Fruit fly (Drosophila melanogaster) whole organism, embryonic: ENCODE results near the gene Etl1.

ENCODE experiments used
- CG11695 ChIP-seq: fragments of 200-800 bp; sonication (Bioruptor generic); IDR thresholded peaks from 3 replicates; pipeline ENCODE4 v1.3.6; 2022; ENCODE audit warnings: missing biosample characterization, missing genetic modification characterization
- CG13123 ChIP-seq: fragments of 200-800 bp; sonication (Bioruptor generic); optimal IDR thresholded peaks from 2 replicates; lab custom pipeline; 2016; ENCODE audit warnings: missing biosample characterization, missing genetic modification characterization
- CG13894 ChIP-seq: fragments of 200-800 bp; sonication (Bioruptor generic); optimal IDR thresholded peaks from 3 replicates; lab custom pipeline; 2018; ENCODE audit warnings: missing biosample characterization, mild to moderate bottlenecking, missing genetic modification characterization, moderate library complexity
- CG15479 ChIP-seq: fragments of 200-800 bp; sonication (Bioruptor generic); optimal IDR thresholded peaks from 3 replicates; lab custom pipeline; 2019; ENCODE audit warnings: missing biosample characterization, mild to moderate bottlenecking, missing genetic modification characterization, moderate library complexity
- CG16815 ChIP-seq: fragments of 200-800 bp; sonication (Bioruptor generic); optimal IDR thresholded peaks from 3 replicates; lab custom pipeline; 2017; ENCODE audit warnings: missing biosample characterization, mild to moderate bottlenecking, missing genetic modification characterization
- CG17328 ChIP-seq: fragments of 200-800 bp; sonication (Bioruptor generic); IDR thresholded peaks from 2 replicates; pipeline ENCODE4 v1.3.6; 2022; ENCODE audit warnings: missing biosample characterization, missing genetic modification characterization
- CG17359 ChIP-seq: fragments of 200-800 bp; sonication (Bioruptor generic); optimal IDR thresholded peaks from 3 replicates; lab custom pipeline; 2018; ENCODE audit warnings: missing biosample characterization, mild to moderate bottlenecking, missing genetic modification characterization, moderate library complexity
- CG17829 ChIP-seq: fragments of 200-800 bp; optimal IDR thresholded peaks from 2 replicates; lab custom pipeline; 2019; ENCODE audit warnings: missing biosample characterization, mild to moderate bottlenecking, missing genetic modification characterization, moderate library complexity
- CG2116 ChIP-seq: fragments of 200-800 bp; sonication (Bioruptor generic); optimal IDR thresholded peaks from 3 replicates; lab custom pipeline; 2018; ENCODE audit warnings: missing biosample characterization, mild to moderate bottlenecking, missing genetic modification characterization
- CG2129 ChIP-seq: fragments of 200-800 bp; sonication (Bioruptor generic); IDR thresholded peaks from 2 replicates; pipeline ENCODE4 v1.3.6; 2022; ENCODE audit warnings: missing biosample characterization, missing genetic modification characterization; ENCODE audit not compliant: partially characterized antibody
- CG31224 ChIP-seq: fragments of 200-800 bp; sonication (Bioruptor generic); IDR thresholded peaks from 2 replicates; pipeline ENCODE4 v1.3.6; 2022; ENCODE audit warnings: missing biosample characterization, missing genetic modification characterization
- CG32772 ChIP-seq: fragments of 200-800 bp; sonication (Bioruptor generic); IDR thresholded peaks from 2 replicates; pipeline ENCODE4 v1.3.6; 2022; ENCODE audit warnings: missing biosample characterization, missing genetic modification characterization
- CG33557 ChIP-seq: fragments of 200-800 bp; sonication (Bioruptor generic); optimal IDR thresholded peaks from 2 replicates; lab custom pipeline; 2019; ENCODE audit warnings: missing biosample characterization, mild to moderate bottlenecking, missing genetic modification characterization, moderate library complexity
- CG34224 ChIP-seq: fragments of 200-800 bp; sonication (Bioruptor generic); IDR thresholded peaks from 3 replicates; pipeline ENCODE4 v1.3.6; 2022; ENCODE audit warnings: missing biosample characterization, missing genetic modification characterization; ENCODE audit not compliant: partially characterized antibody
- CG5245 ChIP-seq: fragments of 200-800 bp; sonication (Bioruptor generic); optimal IDR thresholded peaks from 3 replicates; lab custom pipeline; 2016; ENCODE audit warnings: missing biosample characterization, missing genetic modification characterization
- CG6854 ChIP-seq: fragments of 200-800 bp; sonication (Bioruptor generic); optimal IDR thresholded peaks from 3 replicates; lab custom pipeline; 2017; ENCODE audit warnings: missing biosample characterization, mild to moderate bottlenecking, missing genetic modification characterization
- CG7556 ChIP-seq: fragments of 200-800 bp; sonication (Bioruptor generic); optimal IDR thresholded peaks from 2 replicates; lab custom pipeline; 2017; ENCODE audit warnings: missing biosample characterization, mild to moderate bottlenecking, missing genetic modification characterization
- CG7963 ChIP-seq: fragments of 200-800 bp; sonication (Bioruptor generic); IDR thresholded peaks from 3 replicates; pipeline ENCODE4 v1.3.6; 2022; ENCODE audit warnings: missing biosample characterization, missing genetic modification characterization; ENCODE audit not compliant: partially characterized antibody
- CG8388 ChIP-seq: fragments of 200-800 bp; sonication (Bioruptor generic); optimal IDR thresholded peaks from 2 replicates; lab custom pipeline; 2019; ENCODE audit warnings: missing biosample characterization, mild to moderate bottlenecking, missing genetic modification characterization, moderate library complexity
- CHES-1-like ChIP-seq: fragments of 200-800 bp; sonication (Bioruptor generic); optimal IDR thresholded peaks from 2 replicates; lab custom pipeline; 2016; ENCODE audit warnings: missing biosample characterization, missing genetic modification characterization
- Camta ChIP-seq: fragments of 200-800 bp; sonication (Bioruptor generic); optimal IDR thresholded peaks from 2 replicates; lab custom pipeline; 2016; ENCODE audit warnings: missing biosample characterization, missing genetic modification characterization
- Doc2 ChIP-seq: fragments of 200-800 bp; sonication (Bioruptor generic); IDR thresholded peaks from 2 replicates; pipeline ENCODE4 v1.3.6; 2022; ENCODE audit warnings: missing biosample characterization, missing genetic modification characterization
- Doc3 ChIP-seq: fragments of 200-800 bp; sonication (Bioruptor generic); IDR thresholded peaks from 3 replicates; pipeline ENCODE4 v1.3.6; 2022; ENCODE audit warnings: missing biosample characterization, missing genetic modification characterization; ENCODE audit not compliant: partially characterized antibody
- HLH3B ChIP-seq: fragments of 200-800 bp; sonication (Bioruptor generic); IDR thresholded peaks from 2 replicates; pipeline ENCODE4 v1.3.6; 2022; ENCODE audit warnings: missing biosample characterization, missing genetic modification characterization
- Med ChIP-seq: fragments of 200-800 bp; sonication (Bioruptor generic); peaks from one replicate; lab custom pipeline; 2016; ENCODE audit warnings: missing biosample characterization, missing genetic modification characterization, mild to moderate bottlenecking, inconsistent platforms, moderate library complexity
- Optix ChIP-seq: fragments of 200-800 bp; sonication (Bioruptor generic); IDR thresholded peaks from 3 replicates; pipeline ENCODE4 v1.3.6; 2022; ENCODE audit warnings: missing biosample characterization, missing genetic modification characterization
- Sry-β ChIP-seq: fragments of 200-800 bp; sonication (Bioruptor generic); optimal IDR thresholded peaks from 2 replicates; lab custom pipeline; 2018; ENCODE audit warnings: missing biosample characterization, mild to moderate bottlenecking, missing genetic modification characterization, moderate library complexity
- Tbp ChIP-seq: fragments of >200 bp; optimal IDR thresholded peaks from 2 replicates; lab custom pipeline; 2018; ENCODE audit warnings: missing biosample characterization, missing genetic modification characterization
- cas ChIP-seq: fragments of 200-800 bp; sonication (Bioruptor generic); IDR thresholded peaks from 2 replicates; pipeline ENCODE4 v1.3.6; 2022; ENCODE audit warnings: missing biosample characterization, missing genetic modification characterization
- corto ChIP-seq: fragments of 200-800 bp; sonication (Bioruptor generic); optimal IDR thresholded peaks from 2 replicates; lab custom pipeline; 2016; ENCODE audit warnings: missing biosample characterization, mild to moderate bottlenecking, missing genetic modification characterization, moderate library complexity
- crol ChIP-seq: fragments of 200-800 bp; sonication (Bioruptor generic); IDR thresholded peaks from 2 replicates; pipeline ENCODE4 v1.3.6; 2022; ENCODE audit warnings: missing biosample characterization, missing genetic modification characterization
- dan ChIP-seq: fragments of 200-800 bp; sonication (Bioruptor generic); IDR thresholded peaks from 2 replicates; pipeline ENCODE4 v1.3.6; 2022; ENCODE audit warnings: missing biosample characterization, missing genetic modification characterization
- dati ChIP-seq: fragments of 200-800 bp; sonication (Bioruptor generic); IDR thresholded peaks from 2 replicates; pipeline ENCODE4 v1.3.6; 2022; ENCODE audit warnings: missing biosample characterization, missing genetic modification characterization
- dimm ChIP-seq: fragments of 200-800 bp; sonication (Bioruptor generic); IDR thresholded peaks from 2 replicates; pipeline ENCODE4 v1.3.6; 2022; ENCODE audit warnings: missing biosample characterization, missing genetic modification characterization
- dmrt99B ChIP-seq: fragments of 200-800 bp; sonication (Bioruptor generic); optimal IDR thresholded peaks from 2 replicates; lab custom pipeline; 2018; ENCODE audit warnings: missing biosample characterization, mild to moderate bottlenecking, missing genetic modification characterization, moderate library complexity
- gcm2 ChIP-seq: fragments of 200-800 bp; sonication (Bioruptor generic); optimal IDR thresholded peaks from 2 replicates; lab custom pipeline; 2016; ENCODE audit warnings: missing biosample characterization, missing genetic modification characterization
- gro ChIP-seq: fragments of 200-800 bp; sonication (Bioruptor generic); optimal IDR thresholded peaks from 2 replicates; lab custom pipeline; 2016; ENCODE audit warnings: missing biosample characterization, missing genetic modification characterization
- jing ChIP-seq: fragments of 200-800 bp; sonication (Bioruptor generic); optimal IDR thresholded peaks from 2 replicates; lab custom pipeline; 2018; ENCODE audit warnings: missing biosample characterization, mild to moderate bottlenecking, missing genetic modification characterization
- kah ChIP-seq: fragments of 200-800 bp; sonication (Bioruptor generic); optimal IDR thresholded peaks from 2 replicates; lab custom pipeline; 2018; ENCODE audit warnings: missing biosample characterization, mild to moderate bottlenecking, missing genetic modification characterization
- nerfin-1 ChIP-seq: fragments of 200-800 bp; sonication (Bioruptor generic); optimal IDR thresholded peaks from 3 replicates; lab custom pipeline; 2019; ENCODE audit warnings: missing biosample characterization, mild to moderate bottlenecking, missing genetic modification characterization, moderate library complexity
- pzg ChIP-seq: fragments of 200-800 bp; sonication (Bioruptor generic); optimal IDR thresholded peaks from 3 replicates; lab custom pipeline; 2018; ENCODE audit warnings: missing biosample characterization, mild to moderate bottlenecking, missing genetic modification characterization, moderate library complexity
- rib ChIP-seq: fragments of 200-800 bp; sonication (Bioruptor generic); IDR thresholded peaks from 2 replicates; pipeline ENCODE4 v1.3.6; 2022; ENCODE audit warnings: missing biosample characterization, missing genetic modification characterization
- row ChIP-seq: fragments of 200-800 bp; sonication (Bioruptor generic); IDR thresholded peaks from 3 replicates; pipeline ENCODE4 v1.3.6; 2022; ENCODE audit warnings: missing biosample characterization, missing genetic modification characterization
- stc ChIP-seq: fragments of 200-800 bp; sonication (Bioruptor generic); IDR thresholded peaks from 2 replicates; pipeline ENCODE4 v1.3.6; 2022; ENCODE audit warnings: missing biosample characterization, missing genetic modification characterization
- tll ChIP-seq, 2 experiments: fragments of 200-800 bp in 1 of 2; fragments of >200 bp in 1 of 2; sonication (Bioruptor generic) in 1 of 2; optimal IDR thresholded peaks; 2 replicates each; lab custom pipeline; 2017 to 2019; ENCODE audit warnings: missing biosample characterization in 2 of 2, missing genetic modification characterization in 2 of 2, mild to moderate bottlenecking in 1 of 2, moderate library complexity in 1 of 2
- tx ChIP-seq: fragments of 200-800 bp; sonication (Bioruptor generic); optimal IDR thresholded peaks from 2 replicates; lab custom pipeline; 2016; ENCODE audit warnings: missing biosample characterization, missing genetic modification characterization
- unc-4 ChIP-seq: fragments of 200-800 bp; sonication (Bioruptor generic); IDR thresholded peaks from 2 replicates; pipeline ENCODE4 v1.3.6; 2022; ENCODE audit warnings: missing biosample characterization, missing genetic modification characterization; ENCODE audit not compliant: partially characterized antibody
- z ChIP-seq: fragments of 200-800 bp; sonication (Bioruptor generic); IDR thresholded peaks from 3 replicates; pipeline ENCODE4 v1.3.6; 2022; ENCODE audit warnings: missing biosample characterization, missing genetic modification characterization

Gene Etl1

DNA sequence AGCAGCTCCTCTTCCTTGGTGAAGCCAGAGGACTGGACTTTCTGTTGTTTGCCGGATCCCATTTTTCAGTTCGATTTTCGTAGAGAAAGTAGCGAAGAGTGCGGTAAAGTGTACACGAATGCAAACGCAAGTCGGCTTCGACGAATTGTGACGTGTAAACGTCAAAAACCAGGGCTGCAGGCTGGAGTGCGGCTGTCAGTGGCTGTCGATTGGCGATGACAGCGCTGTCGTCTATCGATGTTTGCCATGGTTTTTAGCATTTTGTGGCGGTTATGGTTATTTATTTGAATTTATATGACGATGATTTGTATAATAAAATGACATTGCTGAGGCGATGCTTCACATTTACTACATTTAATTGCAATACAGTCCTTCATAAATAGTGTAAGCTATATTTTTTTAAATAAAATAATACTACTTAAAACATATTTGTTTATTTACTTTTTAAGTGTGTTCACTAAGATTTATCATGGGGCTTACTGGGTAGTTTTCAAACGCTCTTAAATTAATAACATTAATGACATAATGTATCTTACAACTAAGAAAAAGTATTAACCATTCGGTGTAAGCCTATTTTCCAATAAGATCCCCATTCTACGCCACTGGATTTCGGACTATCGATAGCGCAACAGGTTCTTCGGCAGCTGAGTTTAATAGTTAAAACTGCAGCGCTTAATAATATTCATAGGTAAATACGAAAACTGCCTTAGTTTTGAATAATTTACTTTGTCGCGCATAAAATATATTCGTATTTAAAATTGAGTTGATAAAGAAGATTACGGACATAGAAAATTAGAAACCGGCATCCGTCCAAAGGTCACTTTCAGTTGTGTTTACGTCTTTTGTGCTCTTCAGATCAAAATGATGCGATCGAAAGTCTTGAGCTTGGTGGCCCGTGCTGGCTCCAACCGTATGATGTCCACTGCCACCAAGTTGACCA lies 5.9 kb upstream of the Etl1 start, which contains the start of the genes CG5885 and CG4598 (continued):
- TF ChIP-seq stc (GFP tag; lab: Robert Waterston, UW) (peak; percentile 51), CG8388 (GFP tag; lab: Kevin White, UChicago) (peak; percentile 68), cas (no peak), CG2116 (peak; percentile 90), CG15479 (GFP tag; lab: Kevin White, UChicago) (no peak), tx (GFP tag; lab: Kevin White, UChicago) (peak; percentile 46), Med (GFP tag; lab: Kevin White, UChicago) (peak; percentile 85), CG31224 (GFP tag; lab: Robert Waterston, UW) (no peak), CG33557 (GFP tag; lab: Kevin White, UChicago) (peak; percentile 48), CHES-1-like (no peak), CG5245 (GFP tag; lab: Kevin White, UChicago) (no peak), Doc2 (GFP tag; lab: Robert Waterston, UW) (no peak), CG34224 (GFP tag; lab: Robert Waterston, UW) (peak; percentile 72; the same call in 2 of the 3 replicates), Camta (GFP tag; lab: Kevin White, UChicago) (no peak), row (GFP tag; lab: Robert Waterston, UW) (peak; percentile 81), CG11695 (GFP tag; lab: Robert Waterston, UW) (peak; percentile 66; the same call in 2 of the 3 replicates), unc-4 (GFP tag; lab: Robert Waterston, UW) (peak; percentile 80), kah (GFP tag; lab: Kevin White, UChicago) (peak; percentile 59), rib (GFP tag; lab: Robert Waterston, UW) (0 out of 2 replicates have a peak, but pooled peaks have one; percentile 34), corto (GFP tag; lab: Kevin White, UChicago) (no peak), gro (no peak), CG17328 (peak; percentile 70), Optix (peak; percentile 19; the same call in 1 of the 3 replicates), z (GFP tag; lab: Robert Waterston, UW) (no peak), Doc3 (peak; percentile 59; the same call in 2 of the 3 replicates), CG16815 (GFP tag; lab: Kevin White, UChicago) (peak; percentile 40), tll (GFP tag; optimal IDR thresholded peaks at IDR 0.05; lab: Kevin White, UChicago) (no peak), nerfin-1 (tag; lab: Kevin White, UChicago) (peak; percentile 27), CG17829 (tag; lab: Kevin White, UChicago) (peak; percentile 56), CG17359 (tag; lab: Kevin White, UChicago) (peak; percentile 49), CG6854 (peak; percentile 35), pzg (GFP tag; lab: Kevin White, UChicago) (peak; percentile 90), Sry-β (GFP tag; lab: Kevin White, UChicago) (no peak), dimm (GFP tag; lab: Robert Waterston, UW) (no peak), dan (GFP tag; lab: Robert Waterston, UW) (no peak), CG2129 (GFP tag; lab: Robert Waterston, UW) (0 out of 2 replicates have a peak, but pooled peaks have one; percentile 37), CG7556 (GFP tag; lab: Kevin White, UChicago) (peak; percentile 71), HLH3B (GFP tag; lab: Robert Waterston, UW) (no peak; the same call in 1 of the 2 replicates), jing (GFP tag; lab: Kevin White, UChicago) (peak; percentile 50), Tbp (GFP tag; lab: Kevin White, UChicago) (no peak), gcm2 (GFP tag; lab: Kevin White, UChicago) (peak; percentile 25), CG13894 (tag; lab: Kevin White, UChicago) (peak; percentile 53), dmrt99B (tag; lab: Kevin White, UChicago) (peak; percentile 65), dati (GFP tag; lab: Robert Waterston, UW) (no peak), CG13123 (GFP tag; lab: Kevin White, UChicago) (peak; percentile 26), CG7963 (GFP tag; lab: Robert Waterston, UW) (peak; percentile 29; the same call in 1 of the 3 replicates), CG32772 (GFP tag; lab: Robert Waterston, UW) (peak; percentile 28; the same call in 1 of the 2 replicates), crol (GFP tag; lab: Robert Waterston, UW) (no peak)
